Fruit fly (Drosophila melanogaster): Measurements from ENCODE around the gene ed.
A peak's percentile ranks its signal among the peaks of the same experiment; 100 is the strongest.

Gene ed

dm6 chr2L:4080768-4081167 is 49.6 kb downstream of the ed start (continued):
- TF ChIP-seq CG2199 (GFP tag; IDR thresholded peaks at IDR 0.05) (no peak), HLH3B (GFP tag; IDR thresholded peaks at IDR 0.05) (peak; percentile 89), CG3847 (GFP tag; IDR thresholded peaks at IDR 0.05) (peak; percentile 67), CG18476 (GFP tag; optimal IDR thresholded peaks at IDR 0.05) (peak; percentile 40), jing (GFP tag; optimal IDR thresholded peaks at IDR 0.05) (peak; percentile 43), CG17385 (GFP tag; optimal IDR thresholded peaks at IDR 0.05) (peak; percentile 85), chinmo (GFP tag; IDR thresholded peaks at IDR 0.05; ENCODE audit: partially characterized antibody) (no peak), CG31224 (GFP tag; IDR thresholded peaks at IDR 0.05) (peak; percentile 19; the same call in 1 of the 2 replicates), CG16779 (GFP tag; IDR thresholded peaks at IDR 0.05) (peak; percentile 47; the same call in 1 of the 2 replicates), CG2678 (tag; optimal IDR thresholded peaks at IDR 0.05) (peak; percentile 76), E2f1 (GFP tag; IDR thresholded peaks at IDR 0.05) (peak; percentile 84), ken (GFP tag; IDR thresholded peaks at IDR 0.05) (peak; percentile 69; the same call in 2 of the 3 replicates), jumu (GFP tag; optimal IDR thresholded peaks at IDR 0.05) (peak; percentile 69), CG1602 (GFP tag; optimal IDR thresholded peaks at IDR 0.05) (peak; percentile 70), sens (GFP tag) (peak; percentile 90), tx (GFP tag; optimal IDR thresholded peaks at IDR 0.05) (peak; percentile 20), CG11247 (GFP tag; IDR thresholded peaks at IDR 0.05) (peak; percentile 88), twi (tag; optimal IDR thresholded peaks at IDR 0.05) (peak; percentile 36), CG30431 (GFP tag; optimal IDR thresholded peaks at IDR 0.05) (peak; percentile 37), CG11723 (GFP tag; optimal IDR thresholded peaks at IDR 0.05) (peak; percentile 35), mirr (GFP tag; optimal IDR thresholded peaks at IDR 0.05) (peak; percentile 18), Aef1 (GFP tag; IDR thresholded peaks at IDR 0.05) (peak; percentile 86), Spps (tag; optimal IDR thresholded peaks at IDR 0.05) (no peak), Elba2 (GFP tag; optimal IDR thresholded peaks at IDR 0.05) (no peak), Taf1 (GFP tag; IDR thresholded peaks at IDR 0.05) (no peak; the same call in 1 of the 2 replicates), gt (GFP tag; IDR thresholded peaks at IDR 0.05) (peak; percentile 39; the same call in 1 of the 2 replicates), CG5180 (GFP tag; optimal IDR thresholded peaks at IDR 0.05) (peak; percentile 43), CG2116 (GFP tag; optimal IDR thresholded peaks at IDR 0.05) (peak; percentile 29), CG14860 (GFP tag; IDR thresholded peaks at IDR 0.05; ENCODE audit: partially characterized antibody) (no peak), kni (GFP tag; optimal IDR thresholded peaks at IDR 0.05) (no peak), CG10462 (GFP tag; optimal IDR thresholded peaks at IDR 0.05) (peak; percentile 49), ems (GFP tag; optimal IDR thresholded peaks at IDR 0.05) (peak; percentile 48), CG18599 (GFP tag; optimal IDR thresholded peaks at IDR 0.05) (peak; percentile 58), Dp (GFP tag; optimal IDR thresholded peaks at IDR 0.05) (no peak), Optix (GFP tag; IDR thresholded peaks at IDR 0.05) (peak; percentile 75), CG12155 (GFP tag; optimal IDR thresholded peaks at IDR 0.05) (peak; percentile 22), Meics (GFP tag; optimal IDR thresholded peaks at IDR 0.05) (peak; percentile 60), seq (GFP tag; IDR thresholded peaks at IDR 0.05) (peak; percentile 88), CG11093 (GFP tag; IDR thresholded peaks at IDR 0.05) (peak; percentile 62; the same call in 2 of the 3 replicates), Deaf1 (tag; optimal IDR thresholded peaks at IDR 0.05) (peak; percentile 6), gce (GFP tag; IDR thresholded peaks at IDR 0.05) (peak; percentile 18; the same call in 1 of the 3 replicates), CG14965 (GFP tag; optimal IDR thresholded peaks at IDR 0.05; ENCODE audit: borderline replicate concordance) (no peak), gro (GFP tag; optimal IDR thresholded peaks at IDR 0.05) (peak; percentile 70), Tbp (GFP tag; optimal IDR thresholded peaks at IDR 0.05) (no peak), vnd (GFP tag; IDR thresholded peaks at IDR 0.05; ENCODE audit: partially characterized antibody) (no peak), Drgx (GFP tag; IDR thresholded peaks at IDR 0.05) (peak; percentile 70), odd (GFP tag; optimal IDR thresholded peaks at IDR 0.05) (peak; percentile 44), CG13775 (GFP tag; optimal IDR thresholded peaks at IDR 0.05) (peak; percentile 46), CG18619 (GFP tag; optimal IDR thresholded peaks at IDR 0.05) (peak; percentile 47), sqz (GFP tag; optimal IDR thresholded peaks at IDR 0.05) (no peak), ind (GFP tag; optimal IDR thresholded peaks at IDR 0.05) (peak; percentile 69)
